Worm (Caenorhabditis elegans): Measurements from ENCODE around the gene srsx-21.
A peak's percentile ranks its signal among the peaks of the same experiment; 100 is the strongest.

The srsx-21 gene

ce11 chrV:9789657-9790261 is 48.0 kb upstream of the srsx-21 start, which contains the start of gene ztf-7 (continued):
- TF ChIP-seq nfya-1 (tag; optimal IDR thresholded peaks at IDR 0.05; ENCODE audit: borderline replicate concordance, insufficient read depth), result no peak
- TF ChIP-seq repo-1 (tag; optimal IDR thresholded peaks at IDR 0.05), result peak; percentile 96
- TF ChIP-seq let-607 (tag; optimal IDR thresholded peaks at IDR 0.05), result peak; percentile 97 to 98
- peak; percentile 15 for TF ChIP-seq akir-1 (GFP tag; optimal IDR thresholded peaks at IDR 0.05)
- TF ChIP-seq snpc-1.1 (tag; optimal IDR thresholded peaks at IDR 0.05; ENCODE audit: insufficient read depth), result no peak
- TF ChIP-seq unc-62 (GFP tag; optimal IDR thresholded peaks at IDR 0.05), result no peak
- TF ChIP-seq fkh-3 (tag; optimal IDR thresholded peaks at IDR 0.05), result no peak
- no peak for TF ChIP-seq F57A8.1 (GFP tag; optimal IDR thresholded peaks at IDR 0.05)
- no peak for TF ChIP-seq T07F8.4 (tag; optimal IDR thresholded peaks at IDR 0.05)
- peak; percentile 55 for TF ChIP-seq F23B12.7 (tag; optimal IDR thresholded peaks at IDR 0.05; ENCODE audit: insufficient read depth)
- peak; percentile 90 for TF ChIP-seq Y95B8A.8 (GFP tag; IDR thresholded peaks at IDR 0.05)
- TF ChIP-seq cebp-1 (GFP tag; IDR thresholded peaks at IDR 0.05), result peak; percentile 75
- peak; percentile 96 for TF ChIP-seq cebp-1 (tag; optimal IDR thresholded peaks at IDR 0.05)
- 0 out of 2 replicates have a peak, but pooled peaks have one; percentile 64 for TF ChIP-seq egl-18 (GFP tag; IDR thresholded peaks at IDR 0.05)
- TF ChIP-seq ztf-3 (GFP tag; optimal IDR thresholded peaks at IDR 0.05), result peak; percentile 75
- TF ChIP-seq nfya-2 (GFP tag; IDR thresholded peaks at IDR 0.05), result no peak
- TF ChIP-seq madf-3 (GFP tag; IDR thresholded peaks at IDR 0.05), result peak; percentile 88
- TF ChIP-seq ztf-26 (tag; optimal IDR thresholded peaks at IDR 0.05), result peak; percentile 97
- peak; percentile 87 for TF ChIP-seq F22D6.2 (tag; optimal IDR thresholded peaks at IDR 0.05)
- no peak for TF ChIP-seq Y79H2A.3 (GFP tag; conservative IDR thresholded peaks at IDR 0.05)
- peak; percentile 97 for TF ChIP-seq tlf-1 (GFP tag; optimal IDR thresholded peaks at IDR 0.05)
- TF ChIP-seq ceh-27 (GFP tag; optimal IDR thresholded peaks at IDR 0.05), result peak; percentile 97
- peak; percentile 70; the same call in 1 of the 2 replicates for TF ChIP-seq sea-2 (GFP tag; IDR thresholded peaks at IDR 0.05)
- peak; percentile 65; the same call in 1 of the 2 replicates for TF ChIP-seq cebp-2 (GFP tag; IDR thresholded peaks at IDR 0.05)
- no peak for TF ChIP-seq mxl-1 (tag; optimal IDR thresholded peaks at IDR 0.05)
- peak; percentile 68 for TF ChIP-seq lsl-1 (GFP tag; optimal IDR thresholded peaks at IDR 0.05)
- TF ChIP-seq nhr-80 (tag; optimal IDR thresholded peaks at IDR 0.05), result peak; percentile 99
- TF ChIP-seq F37B4.10 (GFP tag; IDR thresholded peaks at IDR 0.05), result 0 out of 2 replicates have a peak, but pooled peaks have one; percentile 78
- peak; percentile 95 for TF ChIP-seq ztf-22 (GFP tag; optimal IDR thresholded peaks at IDR 0.05)
- TF ChIP-seq nfyb-1 (GFP tag; IDR thresholded peaks at IDR 0.05), result peak; percentile 96
- TF ChIP-seq tbx-9 (tag; optimal IDR thresholded peaks at IDR 0.05; ENCODE audit: borderline replicate concordance), result no peak
- peak; percentile 92 for TF ChIP-seq rcor-1 (GFP tag; IDR thresholded peaks at IDR 0.05)
- TF ChIP-seq B0261.1 (tag; optimal IDR thresholded peaks at IDR 0.05), result peak; percentile 12
- peak; percentile 54; the same call in 1 of the 2 replicates for TF ChIP-seq C17E4.6 (GFP tag; IDR thresholded peaks at IDR 0.05)
- no peak for TF ChIP-seq F10E7.11 (tag; optimal IDR thresholded peaks at IDR 0.05)
- peak; percentile 49 for TF ChIP-seq dpl-1 (GFP tag; optimal IDR thresholded peaks at IDR 0.05)
- peak; percentile 93 for TF ChIP-seq let-526 (GFP tag; IDR thresholded peaks at IDR 0.05)
- TF ChIP-seq ekl-4 (GFP tag; IDR thresholded peaks at IDR 0.05), result peak; percentile 96
- TF ChIP-seq K12H6.12 (tag; optimal IDR thresholded peaks at IDR 0.05), result peak; percentile 97
- TF ChIP-seq B0035.1 (tag; optimal IDR thresholded peaks at IDR 0.05), result peak; percentile 77
- no peak for TF ChIP-seq zim-3 (tag; optimal IDR thresholded peaks at IDR 0.05)
- TF ChIP-seq tbp1 (GFP tag; optimal IDR thresholded peaks at IDR 0.05), result peak; percentile 73
- TF ChIP-seq aptf-2 (GFP tag; conservative IDR thresholded peaks at IDR 0.05), result 0 out of 2 replicates have a peak, but pooled peaks have one; percentile 20
- TF ChIP-seq efl-1 (GFP tag; optimal IDR thresholded peaks at IDR 0.05), result peak; percentile 36
- TF ChIP-seq madf-10 (tag; optimal IDR thresholded peaks at IDR 0.05), result peak; percentile 89
- no peak for TF ChIP-seq ztf-28 (GFP tag; IDR thresholded peaks at IDR 0.05)
- peak; percentile 89 for TF ChIP-seq lir-1 (GFP tag; conservative IDR thresholded peaks at IDR 0.05)
